Fruit fly (Drosophila melanogaster) whole organism, embryonic: Measurements from ENCODE around the gene mtTFB2.
A peak's percentile ranks its signal among the peaks of the same experiment; 100 is the strongest.

Source experiments
- CG11093 ChIP-seq: fragments of 200-800 bp; sonication (Bioruptor generic); IDR thresholded peaks from 3 replicates; pipeline ENCODE4 v1.3.6; 2022; ENCODE audit warnings: missing biosample characterization, missing genetic modification characterization
- CG13424 ChIP-seq: fragments of 200-800 bp; sonication (Bioruptor generic); optimal IDR thresholded peaks from 2 replicates; lab custom pipeline; 2019; ENCODE audit warnings: missing biosample characterization, mild to moderate bottlenecking, missing genetic modification characterization, moderate library complexity
- CG1603 ChIP-seq: fragments of 200-800 bp; sonication (Bioruptor generic); optimal IDR thresholded peaks from 2 replicates; lab custom pipeline; 2019; ENCODE audit warnings: missing biosample characterization, mild to moderate bottlenecking, missing genetic modification characterization, moderate library complexity
- CG17568 ChIP-seq: fragments of 200-800 bp; sonication (Bioruptor generic); optimal IDR thresholded peaks from 2 replicates; lab custom pipeline; 2018; ENCODE audit warnings: missing biosample characterization, mild to moderate bottlenecking, missing genetic modification characterization, moderate library complexity
- CG2129 ChIP-seq: fragments of 200-800 bp; sonication (Bioruptor generic); IDR thresholded peaks from 2 replicates; pipeline ENCODE4 v1.3.6; 2022; ENCODE audit warnings: missing biosample characterization, missing genetic modification characterization; ENCODE audit not compliant: partially characterized antibody
- CG3163 ChIP-seq: fragments of 200-800 bp; sonication (Bioruptor generic); optimal IDR thresholded peaks from 3 replicates; lab custom pipeline; 2016; ENCODE audit warnings: missing biosample characterization, missing genetic modification characterization
- CG3281 ChIP-seq: fragments of 200-800 bp; sonication (Bioruptor generic); optimal IDR thresholded peaks from 3 replicates; lab custom pipeline; 2017; ENCODE audit warnings: missing biosample characterization, mild to moderate bottlenecking, missing genetic modification characterization
- CG34422 ChIP-seq: fragments of 200-800 bp; sonication (Bioruptor generic); IDR thresholded peaks from 3 replicates; pipeline ENCODE4 v1.3.6; 2022; ENCODE audit warnings: missing biosample characterization, missing genetic modification characterization
- CG4360 ChIP-seq: fragments of 200-800 bp; sonication (Bioruptor generic); IDR thresholded peaks from 2 replicates; pipeline ENCODE4 v1.3.6; 2022; ENCODE audit warnings: missing biosample characterization, missing genetic modification characterization
- CG5953 ChIP-seq: fragments of 200-800 bp; sonication (Bioruptor generic); IDR thresholded peaks from 2 replicates; pipeline ENCODE4 v1.3.6; 2022; ENCODE audit warnings: missing biosample characterization, missing genetic modification characterization
- CG8765 ChIP-seq: fragments of 200-800 bp; sonication (Bioruptor generic); IDR thresholded peaks from 2 replicates; pipeline ENCODE4 v1.3.6; 2022; ENCODE audit warnings: missing biosample characterization, missing genetic modification characterization
- CTCF ChIP-seq: fragments of 200-800 bp; sonication (Bioruptor generic); optimal IDR thresholded peaks from 2 replicates; lab custom pipeline; 2017; ENCODE audit warnings: missing biosample characterization, mild to moderate bottlenecking, missing genetic modification characterization, moderate library complexity
- D ChIP-seq, 2 experiments: fragments of 200-800 bp in 1 of 2; fragments of >200 bp in 1 of 2; sonication (Bioruptor generic) in 1 of 2; optimal IDR thresholded peaks; 2 replicates in 1 of 2; 3 replicates in 1 of 2; lab custom pipeline; 2017; ENCODE audit warnings: mild to moderate bottlenecking in 1 of 2, missing biosample characterization in 1 of 2, missing genetic modification characterization in 1 of 2, missing genetic modification reagents in 1 of 2
- Dip3 ChIP-seq: fragments of 200-800 bp; sonication (Bioruptor generic); optimal IDR thresholded peaks from 3 replicates; lab custom pipeline; 2016; ENCODE audit warnings: missing biosample characterization, missing genetic modification characterization
- Doc2 ChIP-seq: fragments of 200-800 bp; sonication (Bioruptor generic); IDR thresholded peaks from 2 replicates; pipeline ENCODE4 v1.3.6; 2022; ENCODE audit warnings: missing biosample characterization, missing genetic modification characterization
- Doc3 ChIP-seq: fragments of 200-800 bp; sonication (Bioruptor generic); IDR thresholded peaks from 3 replicates; pipeline ENCODE4 v1.3.6; 2022; ENCODE audit warnings: missing biosample characterization, missing genetic modification characterization; ENCODE audit not compliant: partially characterized antibody
- Dp ChIP-seq: fragments of 200-800 bp; sonication (Bioruptor generic); optimal IDR thresholded peaks from 2 replicates; lab custom pipeline; 2018; ENCODE audit warnings: missing biosample characterization, mild to moderate bottlenecking, missing genetic modification characterization, moderate library complexity
- Drgx ChIP-seq: fragments of 200-800 bp; sonication (Bioruptor generic); IDR thresholded peaks from 2 replicates; pipeline ENCODE4 v1.3.6; 2022; ENCODE audit warnings: missing biosample characterization, missing genetic modification characterization
- GATAe ChIP-seq: fragments of 200-800 bp; sonication (Bioruptor generic); conservative IDR thresholded peaks from 2 replicates; pipeline ENCODE4 v1.3.6; 2022; ENCODE audit warnings: missing biosample characterization, missing genetic modification characterization
- Meics ChIP-seq: fragments of 200-800 bp; sonication (Bioruptor generic); optimal IDR thresholded peaks from 2 replicates; lab custom pipeline; 2017; ENCODE audit warnings: missing biosample characterization, mild to moderate bottlenecking, missing genetic modification characterization
- Mes4 ChIP-seq: fragments of 200-800 bp; sonication (Bioruptor generic); optimal IDR thresholded peaks from 2 replicates; lab custom pipeline; 2016; ENCODE audit warnings: missing biosample characterization, missing genetic modification characterization
- Nf-YB ChIP-seq: fragments of 200-800 bp; sonication (Bioruptor generic); optimal IDR thresholded peaks from 3 replicates; lab custom pipeline; 2019; ENCODE audit warnings: missing biosample characterization, mild to moderate bottlenecking, missing genetic modification characterization, moderate library complexity
- Optix ChIP-seq: fragments of 200-800 bp; sonication (Bioruptor generic); IDR thresholded peaks from 3 replicates; pipeline ENCODE4 v1.3.6; 2022; ENCODE audit warnings: missing biosample characterization, missing genetic modification characterization
- Rfx ChIP-seq: fragments of 200-800 bp; sonication (Bioruptor generic); IDR thresholded peaks from 2 replicates; pipeline ENCODE4 v1.3.6; 2022; ENCODE audit warnings: missing biosample characterization, missing genetic modification characterization
- Side ChIP-seq: fragments of 200-800 bp; sonication (Bioruptor generic); optimal IDR thresholded peaks from 2 replicates; lab custom pipeline; 2016; ENCODE audit warnings: missing biosample characterization, missing genetic modification characterization
- Sry-δ ChIP-seq: fragments of 200-800 bp; sonication (Bioruptor generic); optimal IDR thresholded peaks from 2 replicates; lab custom pipeline; 2016; ENCODE audit warnings: missing biosample characterization, missing genetic modification characterization
- bowl ChIP-seq: fragments of 200-800 bp; sonication (Bioruptor generic); IDR thresholded peaks from 2 replicates; pipeline ENCODE4 v1.3.6; 2022; ENCODE audit warnings: missing biosample characterization, missing genetic modification characterization
- caup ChIP-seq: fragments of 200-800 bp; sonication (Bioruptor generic); optimal IDR thresholded peaks from 3 replicates; lab custom pipeline; 2017; ENCODE audit warnings: missing biosample characterization, mild to moderate bottlenecking, missing genetic modification characterization, moderate library complexity; ENCODE audit not compliant: severe bottlenecking
- chm ChIP-seq: fragments of 200-800 bp; sonication (Bioruptor generic); IDR thresholded peaks from 2 replicates; pipeline ENCODE4 v1.3.6; 2022; ENCODE audit warnings: missing biosample characterization, missing genetic modification characterization
- chn ChIP-seq: fragments of 200-800 bp; sonication (Bioruptor generic); optimal IDR thresholded peaks from 2 replicates; lab custom pipeline; 2016; ENCODE audit warnings: missing biosample characterization, missing genetic modification characterization
- emc ChIP-seq: fragments of 200-800 bp; sonication (Bioruptor generic); optimal IDR thresholded peaks from 2 replicates; lab custom pipeline; 2016; ENCODE audit warnings: missing biosample characterization, missing genetic modification characterization
- exex ChIP-seq: fragments of 200-800 bp; sonication (Bioruptor generic); optimal IDR thresholded peaks from 4 replicates; lab custom pipeline; 2018; ENCODE audit warnings: missing biosample characterization, mild to moderate bottlenecking, missing genetic modification characterization, moderate library complexity
- eyg ChIP-seq: fragments of 200-800 bp; sonication (Bioruptor generic); optimal IDR thresholded peaks from 3 replicates; lab custom pipeline; 2016; ENCODE audit warnings: missing biosample characterization, missing genetic modification characterization
- fd96Cb ChIP-seq: fragments of 200-800 bp; sonication (Bioruptor generic); optimal IDR thresholded peaks from 2 replicates; lab custom pipeline; 2018; ENCODE audit warnings: missing biosample characterization, mild to moderate bottlenecking, missing genetic modification characterization, moderate library complexity
- grn ChIP-seq: fragments of 200-800 bp; sonication (Bioruptor generic); optimal IDR thresholded peaks from 3 replicates; lab custom pipeline; 2017; ENCODE audit warnings: missing biosample characterization, missing genetic modification characterization
- gro ChIP-seq: fragments of 200-800 bp; sonication (Bioruptor generic); optimal IDR thresholded peaks from 2 replicates; lab custom pipeline; 2016; ENCODE audit warnings: missing biosample characterization, missing genetic modification characterization
- gsb-n ChIP-seq: fragments of 200-800 bp; sonication (Bioruptor generic); optimal IDR thresholded peaks from 3 replicates; lab custom pipeline; 2018; ENCODE audit warnings: missing biosample characterization, mild to moderate bottlenecking, missing genetic modification characterization
- h ChIP-seq: fragments of >200 bp; optimal IDR thresholded peaks from 2 replicates; lab custom pipeline; 2017
- insv ChIP-seq, 2 experiments: fragments of 200-800 bp; sonication (Bioruptor generic); optimal IDR thresholded peaks; 3 replicates each; lab custom pipeline; 2016 to 2018; ENCODE audit warnings: missing biosample characterization in 2 of 2, missing genetic modification characterization in 2 of 2
- knrl ChIP-seq: fragments of 200-800 bp; sonication (Bioruptor generic); IDR thresholded peaks from 3 replicates; pipeline ENCODE4 v1.3.6; 2022; ENCODE audit warnings: missing biosample characterization, missing genetic modification characterization; ENCODE audit not compliant: partially characterized antibody
- lbe ChIP-seq: fragments of 200-800 bp; sonication (Bioruptor generic); optimal IDR thresholded peaks from 2 replicates; lab custom pipeline; 2016; ENCODE audit warnings: missing biosample characterization, mild to moderate bottlenecking, missing genetic modification characterization
- nerfin-2 ChIP-seq: fragments of 200-800 bp; sonication (Bioruptor generic); IDR thresholded peaks from 2 replicates; pipeline ENCODE4 v1.3.6; 2022; ENCODE audit warnings: missing biosample characterization, missing genetic modification characterization; ENCODE audit not compliant: partially characterized antibody
- p53 ChIP-seq: fragments of 200-800 bp; sonication (Bioruptor generic); optimal IDR thresholded peaks from 2 replicates; lab custom pipeline; 2016; ENCODE audit warnings: missing biosample characterization, missing genetic modification characterization
- pzg ChIP-seq: fragments of 200-800 bp; sonication (Bioruptor generic); optimal IDR thresholded peaks from 3 replicates; lab custom pipeline; 2018; ENCODE audit warnings: missing biosample characterization, mild to moderate bottlenecking, missing genetic modification characterization, moderate library complexity
- salm ChIP-seq: fragments of 200-800 bp; sonication (Bioruptor generic); optimal IDR thresholded peaks from 2 replicates; lab custom pipeline; 2018; ENCODE audit warnings: missing biosample characterization, mild to moderate bottlenecking, missing genetic modification characterization
- scrt ChIP-seq: fragments of 200-800 bp; sonication (Bioruptor generic); optimal IDR thresholded peaks from 2 replicates; lab custom pipeline; 2018; ENCODE audit warnings: missing biosample characterization, mild to moderate bottlenecking, missing genetic modification characterization, moderate library complexity
- sens ChIP-seq: fragments of 200-800 bp; sonication (Bioruptor generic); peaks from one replicate; lab custom pipeline; 2016; ENCODE audit warnings: missing biosample characterization, missing genetic modification characterization
- sisA ChIP-seq: fragments of 200-800 bp; sonication (Bioruptor generic); IDR thresholded peaks from 2 replicates; pipeline ENCODE4 v1.3.6; 2022; ENCODE audit warnings: missing biosample characterization, missing genetic modification characterization
- tna ChIP-seq: fragments of 200-800 bp; sonication (Bioruptor generic); IDR thresholded peaks from 2 replicates; pipeline ENCODE4 v1.3.6; 2022; ENCODE audit warnings: missing biosample characterization, missing genetic modification characterization; ENCODE audit not compliant: partially characterized antibody
- trh ChIP-seq: fragments of 200-800 bp; sonication (Bioruptor generic); optimal IDR thresholded peaks from 2 replicates; lab custom pipeline; 2016; ENCODE audit warnings: missing biosample characterization, missing genetic modification characterization
- tx ChIP-seq: fragments of 200-800 bp; sonication (Bioruptor generic); optimal IDR thresholded peaks from 2 replicates; lab custom pipeline; 2016; ENCODE audit warnings: missing biosample characterization, missing genetic modification characterization
- zfh1 ChIP-seq: fragments of 200-800 bp; sonication (Bioruptor generic); IDR thresholded peaks from 3 replicates; pipeline ENCODE4 v1.3.6; 2022; ENCODE audit warnings: missing biosample characterization, missing genetic modification characterization

The mtTFB2 gene

DNA sequence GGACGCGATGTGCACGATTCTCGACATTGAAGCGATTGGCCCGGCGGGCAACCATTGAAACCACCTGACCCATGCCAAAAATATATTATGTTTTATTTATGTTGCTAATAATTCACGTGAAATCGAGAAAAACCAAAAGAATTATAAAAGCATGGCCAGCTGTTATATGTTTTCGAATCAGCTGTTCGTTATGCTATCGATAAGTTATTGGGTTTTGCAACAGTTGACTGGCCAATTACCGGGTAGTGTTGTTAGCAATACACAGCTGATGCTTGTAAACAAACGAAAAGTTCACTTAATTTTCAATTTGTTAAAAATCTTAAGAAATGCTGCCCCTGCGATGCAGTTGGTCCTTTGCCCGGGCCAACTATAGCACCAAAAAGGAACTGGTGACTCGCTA, at the start of gene mtTFB2, which contains the start of gene CG11722 (continued):
- TF ChIP-seq Optix (no peak), eyg (GFP tag; lab: Kevin White, UChicago) (no peak), knrl (GFP tag; lab: Robert Waterston, UW) (no peak), Nf-YB (peak; percentile 73), insv (GFP tag; optimal IDR thresholded peaks at IDR 0.05; lab: Kevin White, UChicago) (no peak), CG3163 (GFP tag; lab: Kevin White, UChicago) (no peak), nerfin-2 (GFP tag; lab: Robert Waterston, UW) (peak; percentile 48; the same call in 1 of the 2 replicates), bowl (no peak), CG3281 (no peak), CG2129 (no peak; the same call in 1 of the 2 replicates), chn (GFP tag; lab: Kevin White, UChicago) (no peak), chm (GFP tag; lab: Robert Waterston, UW) (peak; percentile 18; the same call in 1 of the 2 replicates), Side (no peak), CG13424 (tag; lab: Kevin White, UChicago) (no peak), CG11093 (GFP tag; lab: Robert Waterston, UW) (no peak), pzg (GFP tag; lab: Kevin White, UChicago) (peak; percentile 53), Meics (GFP tag; lab: Kevin White, UChicago) (no peak), trh (no peak), caup (GFP tag; lab: Kevin White, UChicago) (no peak), grn (GFP tag; lab: Kevin White, UChicago) (no peak), CG8765 (no peak), sisA (no peak), h (no peak), Doc2 (GFP tag; lab: Robert Waterston, UW) (no peak), fd96Cb (tag; lab: Kevin White, UChicago) (no peak), Mes4 (GFP tag; lab: Kevin White, UChicago) (no peak), gsb-n (tag; lab: Kevin White, UChicago) (no peak), Dp (GFP tag; lab: Kevin White, UChicago) (peak; percentile 29), CG1603 (tag; lab: Kevin White, UChicago) (peak; percentile 21), Doc3 (GFP tag; lab: Robert Waterston, UW) (peak; percentile 47; the same call in 1 of the 3 replicates), Drgx (GFP tag; lab: Robert Waterston, UW) (no peak), salm (tag; lab: Kevin White, UChicago) (no peak), GATAe (no peak), CG34422 (GFP tag; lab: Robert Waterston, UW) (peak; percentile 65; the same call in 1 of the 3 replicates), CG4360 (no peak), emc (GFP tag; lab: Kevin White, UChicago) (no peak), sens (peak; percentile 36), Dip3 (GFP tag; lab: Kevin White, UChicago) (no peak), scrt (GFP tag; lab: Kevin White, UChicago) (peak; percentile 90), p53 (GFP tag; lab: Kevin White, UChicago) (no peak), zfh1 (GFP tag; lab: Robert Waterston, UW) (no peak), lbe (GFP tag; lab: Kevin White, UChicago) (peak; percentile 50), D (optimal IDR thresholded peaks at IDR 0.05; lab: Kevin White, UChicago) (no peak), D (GFP tag; optimal IDR thresholded peaks at IDR 0.05; lab: Kevin White, UChicago) (no peak), tx (no peak), CTCF (GFP tag; lab: Kevin White, UChicago) (no peak), tna (no peak), gro (no peak), CG5953 (GFP tag; lab: Robert Waterston, UW) (no peak), Sry-δ (GFP tag; lab: Kevin White, UChicago) (peak; percentile 29), CG17568 (no peak), exex (peak; percentile 63), Rfx (GFP tag; lab: Robert Waterston, UW) (peak; percentile 49)
